Worm (Caenorhabditis elegans) whole organism, L4/young adult: ENCODE measurements around the gene ubc-15.

Experiments
- W03F9.2 ChIP-seq: fragments of 150-350 bp; optimal IDR thresholded peaks from 2 replicates; lab custom pipeline; 2014; ENCODE audit warnings: missing biosample characterization, missing genetic modification characterization
- dao-5 ChIP-seq: sonication (generic microtip); optimal IDR thresholded peaks from 2 replicates; lab custom pipeline; 2016; ENCODE audit warnings: missing genotype, missing genetic modification characterization, moderate library complexity, missing compliant biosample characterization
- him-1 ChIP-seq: sonication (generic microtip); optimal IDR thresholded peaks from 2 replicates; lab custom pipeline; 2016; ENCODE audit warnings: missing genotype, missing genetic modification reagents, missing genetic modification characterization, missing compliant biosample characterization

ubc-15 gene

DNA sequence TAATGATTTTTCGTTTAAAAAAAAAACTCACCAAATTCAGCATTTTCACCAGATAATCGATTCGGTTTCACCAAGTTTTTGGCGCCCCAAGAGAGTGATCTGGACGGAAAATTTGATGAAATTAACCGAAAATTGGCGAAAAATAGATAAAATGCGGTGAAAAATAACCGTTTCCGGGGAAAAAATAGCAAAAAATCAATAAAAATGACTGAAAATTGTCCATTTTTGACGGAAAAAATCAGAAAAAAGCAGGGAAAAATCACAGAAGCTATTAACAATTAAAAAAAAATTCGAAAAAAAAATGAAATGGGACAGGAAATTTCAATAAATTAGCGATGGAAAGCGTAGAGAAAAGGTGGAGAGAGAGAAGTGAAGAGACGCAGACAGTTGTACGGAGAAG lies at the start of gene ubc-15:
Gene ubc-15 (minus strand): TSS at position 101 of the 400 bp plus-strand sequence.
- TF ChIP-seq W03F9.2: no peak
- TF ChIP-seq dao-5 (tag; lab: Kevin White, UChicago): no peak
- TF ChIP-seq him-1 (tag; lab: Kevin White, UChicago): no peak

ce11 chrII:2962531-2963164 lies 49.2 kb upstream of the ubc-15 start:
- peak; percentile 67 for TF ChIP-seq him-1 (tag; lab: Kevin White, UChicago)
- no peak for TF ChIP-seq W03F9.2
- no peak for TF ChIP-seq dao-5 (tag; lab: Kevin White, UChicago)

ce11 chrII:2958308-2958707 lies 44.9 kb upstream of the ubc-15 start, which contains the start of gene srw-60:
Gene srw-60 (plus strand): TSS chrII:2958608.
- TF ChIP-seq dao-5 (tag; lab: Kevin White, UChicago) (no peak), W03F9.2 (no peak), him-1 (tag; lab: Kevin White, UChicago) (no peak)

- no peak for TF ChIP-seq dao-5 (tag; lab: Kevin White, UChicago)
- TF ChIP-seq W03F9.2: no peak
- no peak for TF ChIP-seq him-1 (tag; lab: Kevin White, UChicago)
Observed at ce11 chrII:2955656-2956115, 42.3 kb upstream of the ubc-15 start, which contains the start of gene irld-48. Gene irld-48 (plus strand): TSS chrII:2956065.

- TF ChIP-seq dao-5 (tag; lab: Kevin White, UChicago) (no peak), him-1 (tag; lab: Kevin White, UChicago) (no peak), W03F9.2 (no peak)
Observed at ce11 chrII:2952629-2953028, 39.2 kb upstream of the ubc-15 start, which contains the start of gene irld-51. Gene irld-51 (minus strand): TSS chrII:2952729.

DNA sequence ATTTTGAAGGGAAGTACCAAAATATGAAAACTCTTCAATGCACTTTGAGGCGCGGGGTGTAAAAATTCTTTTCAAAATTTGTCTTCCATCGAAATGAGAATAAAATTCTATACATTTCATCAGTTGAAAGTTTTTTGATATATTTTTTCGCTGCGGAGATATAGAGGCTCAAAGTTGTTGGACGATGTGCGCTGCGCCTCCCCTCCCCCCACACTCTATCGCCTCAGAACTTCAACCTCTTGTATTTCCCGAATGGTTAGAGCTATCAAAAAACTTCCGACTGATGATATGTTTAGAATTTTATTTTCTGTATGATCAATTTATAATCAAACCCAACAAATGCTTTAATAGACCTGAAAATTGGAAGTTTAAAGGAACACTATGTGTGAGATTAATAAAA lies 35.2 kb upstream of the ubc-15 start:
- no peak for TF ChIP-seq dao-5 (tag; lab: Kevin White, UChicago)
- TF ChIP-seq him-1 (tag; lab: Kevin White, UChicago): no peak
- no peak for TF ChIP-seq W03F9.2

- TF ChIP-seq W03F9.2: no peak
- TF ChIP-seq him-1 (tag; lab: Kevin White, UChicago): no peak
- no peak for TF ChIP-seq dao-5 (tag; lab: Kevin White, UChicago)
Observed at ce11 chrII:2946438-2946837, 33.0 kb upstream of the ubc-15 start, which contains the start of gene srw-79. Gene srw-79 (plus strand): TSS chrII:2946738.

- TF ChIP-seq dao-5 (tag; lab: Kevin White, UChicago): no peak
- TF ChIP-seq W03F9.2: no peak
- TF ChIP-seq him-1 (tag; lab: Kevin White, UChicago): no peak
Observed at ce11 chrII:2943966-2944365, 30.6 kb upstream of the ubc-15 start, which contains the start of the genes irld-50 and irld-49. Gene irld-50 (minus strand): TSS chrII:2944066. Gene irld-49 (plus strand): TSS chrII:2944176.

DNA sequence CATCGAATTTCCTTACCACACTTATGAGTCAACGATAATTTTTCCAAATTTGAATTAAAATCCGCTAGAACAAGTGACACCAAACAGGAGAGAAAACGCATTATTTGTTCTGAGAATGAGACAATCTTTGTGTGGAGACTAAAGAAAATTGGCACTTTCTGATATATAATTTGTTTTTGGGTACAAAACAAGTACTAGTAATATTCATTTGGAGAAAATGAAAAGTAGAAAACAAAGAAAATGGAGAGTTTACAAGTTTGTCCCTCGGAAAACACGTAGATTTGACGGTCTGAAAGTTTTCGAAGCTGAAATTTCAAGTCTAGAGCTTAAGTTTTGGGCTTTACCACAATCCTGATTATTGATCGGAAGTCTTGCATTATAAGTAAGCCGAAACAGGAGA lies 27.3 kb upstream of the ubc-15 start, which contains the start of gene irld-66:
Gene irld-66 (minus strand): TSS at position 101 of the 400 bp plus-strand sequence.
- TF ChIP-seq him-1 (tag; lab: Kevin White, UChicago) (no peak), dao-5 (tag; lab: Kevin White, UChicago) (no peak), W03F9.2 (no peak)

DNA sequence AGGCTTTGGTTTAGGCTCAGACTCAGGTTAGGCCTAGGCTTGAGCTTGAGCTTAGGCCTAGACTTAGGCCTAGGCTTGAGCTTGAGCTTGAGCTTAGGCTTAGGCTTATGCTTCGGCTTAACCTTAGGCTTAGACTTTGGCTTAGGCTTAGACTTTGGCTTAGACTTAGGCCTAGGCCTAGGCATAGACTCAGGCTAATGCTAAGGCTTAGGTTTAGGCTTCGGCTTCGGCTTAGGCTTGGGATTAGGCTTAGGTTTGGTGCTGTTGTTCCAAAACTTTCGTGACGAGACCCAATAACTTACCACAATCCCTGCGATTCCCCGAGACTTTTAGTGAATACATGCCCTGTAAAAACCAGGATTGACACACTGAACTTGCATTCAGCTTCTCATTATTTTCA lies 26.3 kb upstream of the ubc-15 start:
- no peak for TF ChIP-seq W03F9.2

DNA sequence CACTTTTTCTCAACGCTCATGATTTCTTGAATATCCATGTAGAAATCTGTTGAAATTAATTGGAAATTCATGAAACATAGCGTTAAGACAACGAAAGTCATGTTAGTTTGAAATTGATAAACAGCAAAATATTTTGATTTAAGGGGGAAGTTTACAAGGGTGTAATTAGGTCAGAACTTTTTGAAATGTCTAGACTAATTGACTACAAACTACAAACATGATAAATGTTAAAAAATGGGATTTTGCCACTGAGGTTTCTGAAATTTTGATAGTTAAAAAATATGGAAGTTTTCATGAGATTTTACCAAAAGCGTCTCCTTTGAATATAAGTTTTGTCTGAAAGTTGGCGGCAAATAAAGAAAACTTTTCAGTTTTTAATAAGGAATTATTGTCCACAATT lies 24.4 kb upstream of the ubc-15 start, which contains the start of gene irld-65:
Gene irld-65 (minus strand): TSS at position 101 of the 400 bp plus-strand sequence.
- TF ChIP-seq dao-5 (tag; lab: Kevin White, UChicago) (no peak), him-1 (tag; lab: Kevin White, UChicago) (no peak), W03F9.2 (no peak)

ce11 chrII:2934354-2934753 lies 20.9 kb upstream of the ubc-15 start, which contains the start of gene irld-67:
Gene irld-67 (minus strand): TSS chrII:2934454.
- TF ChIP-seq W03F9.2 (no peak), dao-5 (tag; lab: Kevin White, UChicago) (no peak), him-1 (tag; lab: Kevin White, UChicago) (no peak)

DNA sequence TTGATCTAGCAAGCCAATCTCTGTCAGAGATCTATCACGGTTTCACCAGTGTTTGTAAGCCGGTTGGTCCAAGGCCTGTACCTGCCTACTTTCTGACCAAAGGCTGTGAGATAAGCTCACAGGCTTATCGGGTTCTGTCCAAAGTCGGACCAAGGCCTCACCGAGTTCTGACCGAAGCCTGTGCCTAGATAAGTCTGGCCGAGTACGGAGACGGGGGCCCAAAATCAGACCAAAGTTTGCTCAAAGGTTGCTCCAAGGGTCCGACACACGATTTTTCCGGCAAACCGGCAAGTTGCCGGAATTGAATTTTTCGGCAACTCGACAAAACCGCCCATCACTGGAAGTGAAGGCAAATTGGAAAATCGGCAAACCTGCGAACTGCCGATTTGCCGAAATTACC lies 18.2 kb upstream of the ubc-15 start:
- no peak for TF ChIP-seq him-1 (tag; lab: Kevin White, UChicago)

ce11 chrII:2930499-2930898 lies 17.1 kb upstream of the ubc-15 start, which contains the start of the genes irld-64 and irld-63:
Gene irld-64 (minus strand): TSS chrII:2930599.
Gene irld-63 (plus strand): TSS chrII:2930728.
- TF ChIP-seq W03F9.2 (no peak), dao-5 (tag; lab: Kevin White, UChicago) (no peak), him-1 (tag; lab: Kevin White, UChicago) (no peak)
